Worm (Caenorhabditis elegans): ENCODE results near the gene C53C11.5.

C53C11.5 gene

DNA sequence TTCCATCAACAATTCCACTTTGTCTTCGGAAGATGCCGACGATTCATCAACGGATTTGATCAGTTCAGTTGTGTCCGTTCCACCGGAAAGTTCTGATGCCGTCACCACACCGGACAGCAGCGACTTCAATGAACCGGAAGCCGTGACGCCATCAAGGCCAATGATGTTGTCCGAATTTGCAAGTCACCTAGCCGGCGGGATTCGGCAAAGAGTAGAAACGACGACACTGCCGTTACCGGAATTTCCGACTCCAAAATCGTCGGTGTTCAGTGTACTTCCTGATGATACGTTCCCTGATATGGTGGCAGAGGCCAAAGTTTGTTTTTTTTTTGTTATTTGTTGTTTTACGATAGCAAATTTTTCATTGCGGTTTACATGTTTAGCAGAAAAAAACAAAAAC is 29.6 kb downstream of the C53C11.5 start:
- no peak for TF ChIP-seq mdl-1 (tag; optimal IDR thresholded peaks at IDR 0.05)
- TF ChIP-seq nhr-67 (tag; optimal IDR thresholded peaks at IDR 0.05) = no peak
- TF ChIP-seq nhr-237 (tag; optimal IDR thresholded peaks at IDR 0.05) = no peak
- no peak for TF ChIP-seq ztf-11 (tag; optimal IDR thresholded peaks at IDR 0.05)
- no peak for TF ChIP-seq fkh-2 (tag; optimal IDR thresholded peaks at IDR 0.05)
- TF ChIP-seq nhr-23 (tag; optimal IDR thresholded peaks at IDR 0.05) = no peak
- no peak for TF ChIP-seq egl-27 (tag; optimal IDR thresholded peaks at IDR 0.05)
- no peak for TF ChIP-seq sea-2 (GFP tag; optimal IDR thresholded peaks at IDR 0.05)
- no peak for TF ChIP-seq unc-62 (GFP tag; optimal IDR thresholded peaks at IDR 0.05)
- no peak for TF ChIP-seq pha-4 (tag; optimal IDR thresholded peaks at IDR 0.05)

DNA sequence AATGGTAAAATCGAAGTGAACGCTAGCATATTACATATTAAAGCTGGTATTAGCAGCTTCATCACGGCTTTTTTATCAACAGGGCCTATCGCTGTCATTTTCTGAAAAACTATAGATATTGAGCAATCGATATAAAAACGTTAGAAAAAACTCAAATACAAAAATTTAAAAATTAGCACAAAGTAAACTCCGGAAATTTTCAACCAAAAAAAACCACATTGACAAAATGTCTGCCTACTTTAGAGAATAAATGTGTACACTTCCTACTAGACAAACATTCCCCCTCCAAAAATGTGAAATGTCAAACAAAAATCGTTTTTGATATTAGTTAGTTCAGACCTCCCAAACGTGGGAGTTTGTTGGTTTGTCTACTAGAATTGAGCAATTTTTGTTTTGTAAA is 34.7 kb downstream of the C53C11.5 start, which contains the start of gene mfsd-10:
mfsd-10 (minus strand) TSS at position 101 of the 400 bp plus-strand sequence.
- TF ChIP-seq ztf-4 (tag; optimal IDR thresholded peaks at IDR 0.05) = no peak
- peak; percentile 72 for TF ChIP-seq pha-4 (tag; optimal IDR thresholded peaks at IDR 0.05)
- no peak for TF ChIP-seq ztf-11 (tag; optimal IDR thresholded peaks at IDR 0.05)

DNA sequence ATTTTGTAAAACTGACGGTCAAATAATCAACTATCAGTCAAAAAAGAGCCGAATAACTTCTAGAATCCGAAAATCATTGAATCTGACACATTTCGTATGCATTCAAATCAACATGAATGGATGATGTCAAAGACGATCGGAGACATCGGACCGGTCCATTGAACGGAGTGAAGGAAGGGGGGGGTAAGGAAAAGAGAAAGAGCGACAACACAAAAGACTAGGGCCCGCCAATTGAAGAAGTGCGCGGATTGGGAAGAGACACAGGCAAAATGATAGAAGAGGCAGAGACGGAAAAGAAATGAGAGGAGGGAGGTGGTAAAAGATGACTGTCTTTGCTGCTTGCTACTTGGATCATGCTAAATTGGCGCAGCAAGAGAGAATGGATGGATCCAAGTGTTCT is 35.7 kb downstream of the C53C11.5 start:
- TF ChIP-seq snpc-4 (tag; optimal IDR thresholded peaks at IDR 0.05) = peak; percentile 2
- TF ChIP-seq nfya-1 (tag; optimal IDR thresholded peaks at IDR 0.05; ENCODE audit: insufficient read depth) = peak; percentile 44
- TF ChIP-seq nhr-25 (tag; optimal IDR thresholded peaks at IDR 0.05) = peak; percentile 43
- TF ChIP-seq unc-62 (GFP tag; optimal IDR thresholded peaks at IDR 0.05) = no peak
- TF ChIP-seq hmg-11 (tag; optimal IDR thresholded peaks at IDR 0.05) = peak; percentile 51
- no peak for TF ChIP-seq nhr-237 (tag; optimal IDR thresholded peaks at IDR 0.05)
- no peak for TF ChIP-seq fkh-2 (tag; optimal IDR thresholded peaks at IDR 0.05)
- TF ChIP-seq nhr-23 (tag; optimal IDR thresholded peaks at IDR 0.05) = peak; percentile 35
- peak; percentile 3 for TF ChIP-seq nhr-43 (tag; optimal IDR thresholded peaks at IDR 0.05; ENCODE audit: poor library complexity, severe bottlenecking)
- TF ChIP-seq pha-4 (tag; optimal IDR thresholded peaks at IDR 0.05) = peak; percentile 30

DNA sequence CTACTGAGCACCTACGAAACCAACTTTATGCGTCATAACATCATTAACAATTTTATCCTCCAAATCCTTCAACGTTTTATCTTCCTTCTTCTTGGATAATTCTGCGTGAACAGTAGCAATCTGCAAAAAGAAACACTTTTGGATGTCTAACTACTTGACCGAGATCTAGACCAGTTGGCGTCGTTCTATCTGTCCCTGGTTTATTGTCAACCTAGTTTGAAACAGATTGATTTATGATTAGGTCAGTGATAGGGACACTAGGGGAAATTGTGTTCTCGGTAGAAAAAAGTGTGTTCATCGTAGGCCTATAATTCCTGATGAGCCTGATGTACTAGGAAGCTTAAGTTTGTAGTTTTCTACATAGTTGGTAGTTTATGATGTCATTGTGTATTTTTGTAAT is 40.1 kb downstream of the C53C11.5 start:
- TF ChIP-seq lin-15B (tag; optimal IDR thresholded peaks at IDR 0.05) (no peak), nhr-23 (tag; optimal IDR thresholded peaks at IDR 0.05) (peak; percentile 75)

DNA sequence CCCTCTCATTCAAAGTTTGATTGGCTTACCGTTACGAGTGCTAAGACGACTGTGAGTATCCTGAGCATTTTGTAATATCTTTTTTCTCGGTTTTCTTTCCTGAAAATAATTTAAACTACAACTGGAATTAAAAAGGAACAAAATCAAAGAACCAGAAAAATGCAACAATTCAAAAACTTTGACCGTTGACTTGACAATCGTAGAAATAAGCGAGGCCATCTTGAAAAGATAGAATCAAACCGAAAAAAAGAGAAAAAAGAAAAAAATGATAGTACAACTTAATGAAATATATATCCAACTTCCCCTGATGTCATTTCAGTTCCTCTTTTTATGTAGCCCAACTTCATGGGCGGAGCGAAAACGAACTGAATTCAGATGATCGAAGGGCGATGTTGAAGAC is 40.7 kb downstream of the C53C11.5 start, which contains the start of gene F10D7.3:
F10D7.3 (minus strand) TSS at position 101 of the 400 bp plus-strand sequence.
- TF ChIP-seq nhr-77 (tag; optimal IDR thresholded peaks at IDR 0.05) = no peak
- no peak for TF ChIP-seq ceh-9 (tag; optimal IDR thresholded peaks at IDR 0.05)
- no peak for TF ChIP-seq ceh-16 (tag; optimal IDR thresholded peaks at IDR 0.05)
- TF ChIP-seq snpc-4 (tag; optimal IDR thresholded peaks at IDR 0.05) = no peak
- no peak for TF ChIP-seq lsy-12 (tag; optimal IDR thresholded peaks at IDR 0.05)
- no peak for TF ChIP-seq R02D3.7 (tag; optimal IDR thresholded peaks at IDR 0.05)
- no peak for TF ChIP-seq ztf-4 (tag; optimal IDR thresholded peaks at IDR 0.05)
- no peak for TF ChIP-seq pha-4 (tag; optimal IDR thresholded peaks at IDR 0.05)
- TF ChIP-seq elt-3 (tag; optimal IDR thresholded peaks at IDR 0.05) = no peak
- no peak for TF ChIP-seq nhr-23 (tag; optimal IDR thresholded peaks at IDR 0.05)
- no peak for TF ChIP-seq egl-5 (tag; optimal IDR thresholded peaks at IDR 0.05)
- no peak for TF ChIP-seq ama-1 (optimal IDR thresholded peaks at IDR 0.05)

DNA sequence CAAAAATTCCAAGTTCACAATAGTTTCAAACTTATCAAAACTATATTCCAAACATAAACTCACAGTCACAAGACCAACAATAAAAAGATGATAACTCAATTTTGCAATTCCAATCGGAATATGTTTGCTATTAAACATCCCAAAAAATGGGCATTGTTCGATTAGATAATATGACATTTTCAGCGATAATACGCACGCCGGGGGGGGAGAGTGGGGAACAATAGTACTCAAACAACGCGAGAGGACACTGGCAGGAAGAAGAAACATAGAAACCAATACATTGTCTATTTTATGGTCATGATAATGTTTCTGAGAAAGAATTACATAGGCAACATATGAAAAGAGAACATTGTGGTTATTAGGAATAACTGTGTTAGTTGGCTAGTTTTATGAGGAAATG is 42.0 kb downstream of the C53C11.5 start:
- TF ChIP-seq ZK546.5 (tag; optimal IDR thresholded peaks at IDR 0.05) (no peak), daf-12 (tag; optimal IDR thresholded peaks at IDR 0.05) (no peak), elt-2 (tag; optimal IDR thresholded peaks at IDR 0.05) (peak; percentile 89), pha-4 (tag; optimal IDR thresholded peaks at IDR 0.05) (peak; percentile 31), lsy-12 (tag; optimal IDR thresholded peaks at IDR 0.05) (no peak), pqm-1 (tag; optimal IDR thresholded peaks at IDR 0.05) (peak; percentile 56)

DNA sequence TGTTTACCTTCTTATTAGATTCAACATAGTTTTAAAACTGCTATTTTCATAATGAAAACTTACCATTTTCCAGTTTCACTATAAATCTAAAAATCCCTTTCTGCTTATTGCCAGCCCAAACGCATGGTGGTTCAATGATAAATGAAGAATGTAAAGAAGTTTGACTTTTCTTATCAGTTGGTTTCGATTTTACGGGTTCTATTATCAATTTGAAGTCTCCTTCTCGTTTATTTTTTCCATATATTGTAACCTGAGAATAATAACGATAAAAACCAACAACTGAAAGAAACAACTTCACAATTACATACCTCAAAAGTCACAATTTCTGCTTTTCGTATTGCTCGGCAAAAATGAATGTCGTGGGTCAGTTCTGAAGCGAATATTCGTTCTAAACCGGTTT is 45.1 kb downstream of the C53C11.5 start:
- TF ChIP-seq elt-2 (tag; optimal IDR thresholded peaks at IDR 0.05) (peak; percentile 56), elt-3 (tag; optimal IDR thresholded peaks at IDR 0.05) (no peak)

Measured in whole organism, L3 larva.